Fruit fly (Drosophila melanogaster) whole organism, wandering third instar larva: Measurements from ENCODE around the gene CG10435.
A peak's percentile ranks its signal among the peaks of the same experiment; 100 is the strongest.

Experiments used
- Abd-B ChIP-seq: fragments of >200 bp; optimal IDR thresholded peaks from 2 replicates; lab custom pipeline; 2017; ENCODE audit warnings: missing biosample characterization, missing genetic modification characterization
- CG9705 ChIP-seq: fragments of 200-800 bp; sonication (Bioruptor generic); optimal IDR thresholded peaks from 2 replicates; lab custom pipeline; 2018; ENCODE audit warnings: missing biosample characterization, mild to moderate bottlenecking, missing genetic modification characterization
- CrebA ChIP-seq: fragments of 200-800 bp; sonication (Bioruptor generic); optimal IDR thresholded peaks from 2 replicates; lab custom pipeline; 2016; ENCODE audit warnings: missing biosample characterization, mild to moderate bottlenecking, missing genetic modification characterization, borderline replicate concordance
- Dfd ChIP-seq: fragments of >200 bp; optimal IDR thresholded peaks from 2 replicates; lab custom pipeline; 2017; ENCODE audit warnings: missing biosample characterization, missing genetic modification characterization
- Dif ChIP-seq: fragments of 200-275, 200-300 bp; sonication (Bioruptor generic); optimal IDR thresholded peaks from 2 replicates; lab custom pipeline; 2018; ENCODE audit warnings: missing biosample characterization, missing genetic modification characterization; ENCODE audit not compliant: partially characterized antibody
- GATAd ChIP-seq: sonication (Bioruptor generic); optimal IDR thresholded peaks from 2 replicates; lab custom pipeline; 2016; ENCODE audit warnings: missing biosample characterization, missing genetic modification characterization
- HLH106 ChIP-seq: fragments of 200-800 bp; optimal IDR thresholded peaks from 3 replicates; lab custom pipeline; 2019; ENCODE audit warnings: missing biosample characterization, mild to moderate bottlenecking, missing genetic modification characterization, moderate library complexity
- Hnf4 ChIP-seq: fragments of 200-800 bp; sonication (Bioruptor generic); optimal IDR thresholded peaks from 2 replicates; lab custom pipeline; 2016; ENCODE audit warnings: missing biosample characterization, mild to moderate bottlenecking, missing genetic modification characterization
- Hr78 ChIP-seq: fragments of >200 bp; optimal IDR thresholded peaks from 2 replicates; lab custom pipeline; 2017; ENCODE audit warnings: missing biosample characterization, missing genetic modification characterization
- Hr83 ChIP-seq: fragments of 200-300 bp; sonication (Bioruptor generic); optimal IDR thresholded peaks from 2 replicates; lab custom pipeline; 2016; ENCODE audit warnings: missing biosample characterization, mild to moderate bottlenecking, missing genetic modification characterization, moderate library complexity; ENCODE audit not compliant: poor library complexity, severe bottlenecking
- Jra ChIP-seq: sonication (Bioruptor generic); optimal IDR thresholded peaks from 2 replicates; lab custom pipeline; 2016; ENCODE audit warnings: missing biosample characterization, missing genetic modification characterization
- Mio ChIP-seq: sonication (Bioruptor generic); optimal IDR thresholded peaks from 2 replicates; lab custom pipeline; 2016; ENCODE audit warnings: missing biosample characterization, missing genetic modification characterization
- N ChIP-seq: fragments of >200 bp; optimal IDR thresholded peaks from 2 replicates; lab custom pipeline; 2018; ENCODE audit warnings: missing biosample characterization, missing external identifiers, missing genetic modification characterization
- OdsH ChIP-seq: fragments of 200-800 bp; sonication (Bioruptor generic); optimal IDR thresholded peaks from 2 replicates; lab custom pipeline; 2016; ENCODE audit warnings: missing biosample characterization, mild to moderate bottlenecking, missing genetic modification characterization
- Rel ChIP-seq, 2 experiments: fragments of 200-800 bp; sonication (Bioruptor generic) in 1 of 2; optimal IDR thresholded peaks; 2 replicates in 1 of 2; 3 replicates in 1 of 2; lab custom pipeline; 2016 to 2019; ENCODE audit warnings: mild to moderate bottlenecking in 2 of 2, missing biosample characterization in 2 of 2, missing genetic modification characterization in 2 of 2, moderate library complexity in 1 of 2
- Sp1 ChIP-seq: fragments of 200-800 bp; sonication (Bioruptor generic); optimal IDR thresholded peaks from 3 replicates; lab custom pipeline; 2019; ENCODE audit warnings: missing biosample characterization, mild to moderate bottlenecking, missing genetic modification characterization, moderate library complexity
- Vsx2 ChIP-seq: fragments of 200-300, 225-300 bp; sonication (Bioruptor generic); optimal IDR thresholded peaks from 2 replicates; lab custom pipeline; 2018; ENCODE audit warnings: missing biosample characterization, missing genetic modification characterization; ENCODE audit not compliant: partially characterized antibody
- br ChIP-seq: fragments of 200-800 bp; sonication (Bioruptor generic); optimal IDR thresholded peaks from 2 replicates; lab custom pipeline; 2016; ENCODE audit warnings: missing biosample characterization, missing genetic modification characterization
- brk ChIP-seq: fragments of 200-800 bp; sonication (Bioruptor generic); optimal IDR thresholded peaks from 2 replicates; lab custom pipeline; 2016; ENCODE audit warnings: missing biosample characterization, mild to moderate bottlenecking, missing genetic modification characterization
- dl ChIP-seq, 2 experiments: fragments of 175-275, 200-275 bp in 1 of 2; fragments of 200-275 bp in 1 of 2; sonication (Bioruptor generic); optimal IDR thresholded peaks; lab custom pipeline; 2018; ENCODE audit warnings: mild to moderate bottlenecking in 2 of 2, missing biosample characterization in 2 of 2, missing genetic modification characterization in 2 of 2, moderate library complexity in 2 of 2; ENCODE audit not compliant: partially characterized antibody in 2 of 2, insufficient read depth in 1 of 2
- dmrt93B ChIP-seq: fragments of 200-800 bp; sonication (Bioruptor generic); optimal IDR thresholded peaks from 2 replicates; lab custom pipeline; 2018; ENCODE audit warnings: missing biosample characterization, mild to moderate bottlenecking, missing genetic modification characterization
- dsf ChIP-seq: sonication (Bioruptor generic); optimal IDR thresholded peaks from 2 replicates; lab custom pipeline; 2016; ENCODE audit warnings: missing biosample characterization, missing genetic modification characterization, borderline replicate concordance
- ey ChIP-seq: fragments of 200-800 bp; sonication (Bioruptor generic); optimal IDR thresholded peaks from 2 replicates; lab custom pipeline; 2016; ENCODE audit warnings: missing biosample characterization, missing genetic modification characterization
- foxo ChIP-seq, 2 experiments: fragments of 200-800 bp; sonication (Bioruptor generic); optimal IDR thresholded peaks; 2 replicates in 1 of 2; 3 replicates in 1 of 2; lab custom pipeline; 2016 to 2017; ENCODE audit warnings: missing biosample characterization in 2 of 2, missing genetic modification characterization in 2 of 2
- fru ChIP-seq: fragments of 200-800 bp; sonication (Bioruptor generic); optimal IDR thresholded peaks from 3 replicates; lab custom pipeline; 2016; ENCODE audit warnings: missing biosample characterization, mild to moderate bottlenecking, missing genetic modification characterization
- h ChIP-seq: fragments of 200-800 bp; sonication (Bioruptor generic); optimal IDR thresholded peaks from 3 replicates; lab custom pipeline; 2016; ENCODE audit warnings: missing biosample characterization, mild to moderate bottlenecking, missing genetic modification characterization
- jim ChIP-seq: fragments of 175-275, 200-325 bp; sonication (Bioruptor generic); optimal IDR thresholded peaks from 2 replicates; lab custom pipeline; 2016; ENCODE audit warnings: missing biosample characterization, mild to moderate bottlenecking, missing genetic modification characterization
- lola ChIP-seq: fragments of >200 bp; optimal IDR thresholded peaks from 2 replicates; lab custom pipeline; 2017; ENCODE audit warnings: missing biosample characterization, missing genetic modification characterization
- pan ChIP-seq: fragments of >200 bp; optimal IDR thresholded peaks from 2 replicates; lab custom pipeline; 2017
- psq ChIP-seq: fragments of 200-800 bp; sonication (Bioruptor generic); optimal IDR thresholded peaks from 3 replicates; lab custom pipeline; 2017; ENCODE audit warnings: missing biosample characterization, mild to moderate bottlenecking, missing genetic modification characterization, moderate library complexity
- rgr ChIP-seq: fragments of 200-800 bp; sonication (Bioruptor generic); optimal IDR thresholded peaks from 3 replicates; lab custom pipeline; 2016; ENCODE audit warnings: missing biosample characterization, mild to moderate bottlenecking, missing genetic modification characterization
- sage ChIP-seq: fragments of 200-800 bp; sonication (Bioruptor generic); optimal IDR thresholded peaks from 2 replicates; lab custom pipeline; 2016; ENCODE audit warnings: missing biosample characterization, mild to moderate bottlenecking, missing genetic modification characterization
- sv ChIP-seq: fragments of 200-800 bp; sonication (Bioruptor generic); optimal IDR thresholded peaks from 3 replicates; lab custom pipeline; 2016; ENCODE audit warnings: missing biosample characterization, missing genetic modification characterization
- tai ChIP-seq: sonication (Bioruptor generic); optimal IDR thresholded peaks from 2 replicates; lab custom pipeline; 2016; ENCODE audit warnings: missing biosample characterization, missing genetic modification characterization
- usp ChIP-seq: fragments of >200 bp; optimal IDR thresholded peaks from 2 replicates; lab custom pipeline; 2017; ENCODE audit warnings: missing biosample characterization, missing genetic modification characterization
- woc ChIP-seq: sonication (Bioruptor generic); optimal IDR thresholded peaks from 2 replicates; lab custom pipeline; 2016; ENCODE audit warnings: missing biosample characterization, mild to moderate bottlenecking, missing genetic modification characterization

Gene CG10435

dm6 chr3R:7970640-7971039 is 42.4 kb downstream of the CG10435 start:
- TF ChIP-seq h (GFP tag; lab: Kevin White, UChicago) (no peak), rgr (GFP tag; lab: Kevin White, UChicago) (no peak), dmrt93B (no peak), Vsx2 (no peak), fru (GFP tag; lab: Kevin White, UChicago) (no peak), Mio (GFP tag; lab: Kevin White, UChicago) (no peak), tai (GFP tag; lab: Kevin White, UChicago) (no peak), Dif (no peak), CG9705 (GFP tag; lab: Kevin White, UChicago) (no peak), N (GFP tag; lab: Kevin White, UChicago) (no peak), psq (no peak), Hr83 (GFP tag; lab: Kevin White, UChicago) (no peak), sv (GFP tag; lab: Kevin White, UChicago) (no peak), Hr78 (GFP tag; lab: Kevin White, UChicago) (no peak), pan (lab: Kevin White, UChicago) (no peak), sage (GFP tag; lab: Kevin White, UChicago) (no peak), woc (GFP tag; lab: Kevin White, UChicago) (no peak), Abd-B (GFP tag; lab: Kevin White, UChicago) (no peak), Hnf4 (GFP tag; lab: Kevin White, UChicago) (no peak), jim (GFP tag; lab: Kevin White, UChicago) (no peak)

DNA sequence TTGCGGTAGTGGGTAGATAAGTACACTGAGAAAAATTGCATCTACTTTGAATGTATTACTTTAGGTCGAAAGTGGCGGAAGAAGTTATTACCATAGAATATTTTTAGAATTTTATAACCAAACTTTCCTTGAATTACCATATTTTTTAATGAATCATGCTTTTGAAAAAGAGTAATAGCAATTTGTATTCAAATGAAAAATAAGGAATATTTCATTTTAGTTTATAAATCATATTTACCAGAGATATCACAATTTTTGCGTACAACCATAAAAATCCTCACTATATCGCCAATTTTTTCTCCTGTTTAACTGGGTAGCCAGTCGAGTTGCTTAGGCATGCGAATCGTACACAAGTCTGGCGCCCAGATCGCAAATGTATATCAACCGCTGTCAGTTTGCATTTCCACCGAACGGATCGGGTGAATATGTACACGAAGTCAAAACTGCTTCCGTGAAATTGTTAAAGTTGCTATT is 43.3 kb downstream of the CG10435 start:
- TF ChIP-seq dmrt93B (peak; percentile 32), usp (GFP tag; lab: Kevin White, UChicago) (no peak), Dif (no peak), lola (GFP tag; lab: Kevin White, UChicago) (no peak), Mio (GFP tag; lab: Kevin White, UChicago) (no peak), pan (lab: Kevin White, UChicago) (no peak), fru (GFP tag; lab: Kevin White, UChicago) (peak; percentile 62), CrebA (GFP tag; lab: Kevin White, UChicago) (no peak), dl (GFP tag; optimal IDR thresholded peaks at IDR 0.05; lab: Kevin White, UChicago; ENCODE audit: insufficient read depth in 1 of 2, partially characterized antibody in 2 of 2) (no peak), foxo (GFP tag; optimal IDR thresholded peaks at IDR 0.05; lab: Kevin White, UChicago) (peak in 1 of 2 experiments; percentile 62), Sp1 (GFP tag; lab: Kevin White, UChicago) (peak; percentile 58), br (GFP tag; lab: Kevin White, UChicago) (peak; percentile 42), rgr (GFP tag; lab: Kevin White, UChicago) (peak; percentile 50), OdsH (peak; percentile 44), GATAd (no peak), dsf (GFP tag; lab: Kevin White, UChicago) (no peak), Hnf4 (GFP tag; lab: Kevin White, UChicago) (peak; percentile 33), ey (peak; percentile 49), psq (peak; percentile 31), Jra (GFP tag; lab: Kevin White, UChicago) (no peak), HLH106 (tag; lab: Kevin White, UChicago) (peak; percentile 68), woc (GFP tag; lab: Kevin White, UChicago) (peak; percentile 3), Rel (GFP tag; optimal IDR thresholded peaks at IDR 0.05; lab: Kevin White, UChicago) (no peak), Rel (tag; optimal IDR thresholded peaks at IDR 0.05; lab: Kevin White, UChicago) (no peak), h (GFP tag; lab: Kevin White, UChicago) (peak; percentile 58), Hr78 (GFP tag; lab: Kevin White, UChicago) (no peak), brk (GFP tag; lab: Kevin White, UChicago) (no peak), Dfd (GFP tag; lab: Kevin White, UChicago) (no peak)
